Worm (Caenorhabditis elegans) whole organism, mixed stage, embryonic: ENCODE measurements around the gene pbs-6.

Experiments used
- M03D4.4 ChIP-seq: sonication (generic microtip); optimal IDR thresholded peaks from 2 replicates; lab custom pipeline; 2017; ENCODE audit warnings: mild to moderate bottlenecking, missing genetic modification characterization, missing compliant biosample characterization
- bed-3 ChIP-seq: fragments of 200-800 bp; sonication (Bioruptor generic); optimal IDR thresholded peaks from 3 replicates; lab custom pipeline; 2018; ENCODE audit warnings: mild to moderate bottlenecking, missing genetic modification characterization, moderate library complexity, missing compliant biosample characterization
- blmp-1 ChIP-seq: fragments of 150-350 bp; optimal IDR thresholded peaks from 2 replicates; lab custom pipeline; 2014; ENCODE audit warnings: missing biosample characterization, missing genetic modification characterization
- ceh-43 ChIP-seq: fragments of 200-800 bp; sonication (Bioruptor generic); optimal IDR thresholded peaks from 2 replicates; lab custom pipeline; 2018; ENCODE audit warnings: mild to moderate bottlenecking, missing genetic modification characterization, moderate library complexity, missing compliant biosample characterization
- ceh-83 ChIP-seq: fragments of 200-800 bp; sonication (Bioruptor generic); optimal IDR thresholded peaks from 2 replicates; lab custom pipeline; 2018; ENCODE audit warnings: mild to moderate bottlenecking, missing genetic modification characterization, missing compliant biosample characterization
- ces-1 ChIP-seq: fragments of 150-350 bp; optimal IDR thresholded peaks from 2 replicates; lab custom pipeline; 2014; ENCODE audit warnings: missing biosample characterization, missing genetic modification reagents, missing genetic modification characterization
- cnd-1 ChIP-seq: fragments of 200-800 bp; sonication (Bioruptor generic); optimal IDR thresholded peaks from 2 replicates; lab custom pipeline; 2018; ENCODE audit warnings: mild to moderate bottlenecking, missing genetic modification characterization, missing compliant biosample characterization
- drap-1 ChIP-seq: fragments of 200-800 bp; sonication (Bioruptor generic); optimal IDR thresholded peaks from 3 replicates; lab custom pipeline; 2018; ENCODE audit warnings: mild to moderate bottlenecking, missing genetic modification characterization, missing compliant biosample characterization
- elt-1 ChIP-seq: sonication (generic microtip); optimal IDR thresholded peaks from 2 replicates; lab custom pipeline; 2017; ENCODE audit warnings: missing genetic modification characterization, mild to moderate bottlenecking, missing compliant biosample characterization, antibody characterized with exemption, moderate library complexity, borderline replicate concordance; ENCODE audit not compliant: insufficient read depth
- elt-3 ChIP-seq: fragments of 150-350 bp; optimal IDR thresholded peaks from 2 replicates; lab custom pipeline; 2014; ENCODE audit warnings: missing biosample characterization, missing genetic modification characterization
- flh-1 ChIP-seq: fragments of 200-800 bp; sonication (Bioruptor generic); optimal IDR thresholded peaks from 2 replicates; lab custom pipeline; 2018; ENCODE audit warnings: mild to moderate bottlenecking, missing genetic modification characterization, moderate library complexity, missing compliant biosample characterization
- ham-2 ChIP-seq: fragments of 200-800 bp; sonication (Bioruptor generic); optimal IDR thresholded peaks from 2 replicates; lab custom pipeline; 2018; ENCODE audit warnings: mild to moderate bottlenecking, missing genetic modification characterization, missing compliant biosample characterization
- hlh-1 ChIP-seq: fragments of 150-350 bp; optimal IDR thresholded peaks from 2 replicates; lab custom pipeline; 2014; ENCODE audit warnings: missing biosample characterization, missing genetic modification reagents, missing genetic modification characterization
- lin-13 ChIP-seq: fragments of 150-350 bp; optimal IDR thresholded peaks from 2 replicates; lab custom pipeline; 2014; ENCODE audit warnings: missing biosample characterization, missing genetic modification characterization
- lin-32 ChIP-seq: fragments of 200-800 bp; sonication (Bioruptor generic); optimal IDR thresholded peaks from 2 replicates; lab custom pipeline; 2018; ENCODE audit warnings: mild to moderate bottlenecking, missing genetic modification characterization, missing compliant biosample characterization
- lsy-2 ChIP-seq: fragments of 150-350 bp; optimal IDR thresholded peaks from 2 replicates; lab custom pipeline; 2014; ENCODE audit warnings: missing biosample characterization, missing genetic modification characterization
- mab-5 ChIP-seq: fragments of 150-350 bp; optimal IDR thresholded peaks from 2 replicates; lab custom pipeline; 2014; ENCODE audit warnings: missing biosample characterization, missing genetic modification characterization
- mep-1 ChIP-seq: fragments of 150-350 bp; optimal IDR thresholded peaks from 2 replicates; lab custom pipeline; 2017; ENCODE audit warnings: missing biosample characterization, missing genetic modification reagents, missing genetic modification characterization, inconsistent platforms
- nhr-12 ChIP-seq: fragments of 150-350 bp; optimal IDR thresholded peaks from 2 replicates; lab custom pipeline; 2014; ENCODE audit warnings: missing biosample characterization, missing genetic modification characterization
- nhr-2 ChIP-seq: fragments of 150-350 bp; optimal IDR thresholded peaks from 2 replicates; lab custom pipeline; 2014; ENCODE audit warnings: missing biosample characterization, missing genetic modification characterization
- nhr-237 ChIP-seq: fragments of 150-350 bp; optimal IDR thresholded peaks from 2 replicates; lab custom pipeline; 2014; ENCODE audit warnings: missing biosample characterization, missing genetic modification characterization
- nhr-28 ChIP-seq: fragments of 150-350 bp; optimal IDR thresholded peaks from 2 replicates; lab custom pipeline; 2014; ENCODE audit warnings: missing biosample characterization, missing genetic modification characterization
- nhr-76 ChIP-seq: sonication (generic microtip); optimal IDR thresholded peaks from 2 replicates; lab custom pipeline; 2017; ENCODE audit warnings: missing biosample characterization, missing genetic modification characterization
- sem-2 ChIP-seq: fragments of 200-800 bp; sonication (Bioruptor generic); optimal IDR thresholded peaks from 2 replicates; lab custom pipeline; 2018; ENCODE audit warnings: mild to moderate bottlenecking, missing genetic modification characterization, missing compliant biosample characterization
- snpc-4 ChIP-seq: fragments of 150-350 bp; optimal IDR thresholded peaks from 2 replicates; lab custom pipeline; 2014; ENCODE audit warnings: missing biosample characterization, missing genetic modification characterization
- sptf-1 ChIP-seq: sonication (generic microtip); optimal IDR thresholded peaks from 2 replicates; lab custom pipeline; 2017; ENCODE audit warnings: mild to moderate bottlenecking, missing genetic modification characterization, moderate library complexity, missing compliant biosample characterization
- tbx-8 ChIP-seq: fragments of 200-800 bp; sonication (Bioruptor generic); optimal IDR thresholded peaks from 2 replicates; lab custom pipeline; 2018; ENCODE audit warnings: mild to moderate bottlenecking, missing genetic modification characterization, moderate library complexity, missing compliant biosample characterization
- unc-120 ChIP-seq: sonication (generic microtip); optimal IDR thresholded peaks from 2 replicates; lab custom pipeline; 2017; ENCODE audit warnings: missing genetic modification characterization, missing compliant biosample characterization; ENCODE audit not compliant: poor library complexity, severe bottlenecking
- unc-62 ChIP-seq: fragments of 150-350 bp; optimal IDR thresholded peaks from 2 replicates; lab custom pipeline; 2014; ENCODE audit warnings: missing biosample characterization, missing genetic modification reagents, missing genetic modification characterization
- zip-8 ChIP-seq: fragments of 150-350 bp; optimal IDR thresholded peaks from 2 replicates; lab custom pipeline; 2014; ENCODE audit warnings: missing biosample characterization, missing genetic modification characterization
- ztf-11 ChIP-seq: fragments of 150-350 bp; optimal IDR thresholded peaks from 2 replicates; lab custom pipeline; 2014; ENCODE audit warnings: missing biosample characterization, missing genetic modification characterization

The pbs-6 gene

ce11 chrIII:8237827-8238226 is 6.1 kb downstream of the pbs-6 start, which contains the start of gene tsp-2:
Gene tsp-2, minus strand, starts transcription at chrIII:8237935.
- no peak for TF ChIP-seq sptf-1 (tag; lab: Kevin White, UChicago)
- no peak for TF ChIP-seq lin-13 (tag; lab: Kevin White, UChicago)
- TF ChIP-seq unc-120 (tag; lab: Kevin White, UChicago) = no peak
- TF ChIP-seq nhr-28 = no peak
- no peak for TF ChIP-seq zip-8

- TF ChIP-seq unc-120 (tag; lab: Kevin White, UChicago) = no peak
- no peak for TF ChIP-seq lin-13 (tag; lab: Kevin White, UChicago)
- TF ChIP-seq nhr-237 (tag; lab: Kevin White, UChicago) = no peak
- no peak for TF ChIP-seq zip-8
- TF ChIP-seq blmp-1 = no peak
- TF ChIP-seq M03D4.4 (tag; lab: Kevin White, UChicago) = no peak
- no peak for TF ChIP-seq mab-5 (tag; lab: Kevin White, UChicago)
- TF ChIP-seq nhr-76 (tag; lab: Kevin White, UChicago) = no peak
- no peak for TF ChIP-seq mep-1 (tag; lab: Kevin White, UChicago)
- TF ChIP-seq drap-1 (GFP tag; lab: Kevin White, UChicago) = no peak
- no peak for TF ChIP-seq ham-2 (GFP tag; lab: Kevin White, UChicago)
- no peak for TF ChIP-seq lin-32 (GFP tag; lab: Kevin White, UChicago)
- TF ChIP-seq elt-1 (tag; lab: Kevin White, UChicago) = no peak
- TF ChIP-seq sptf-1 (tag; lab: Kevin White, UChicago) = no peak
- no peak for TF ChIP-seq hlh-1 (tag; lab: Kevin White, UChicago)
Observed at ce11 chrIII:8235880-8236279, 8.0 kb downstream of the pbs-6 start, which contains the start of gene C02F5.5. Gene C02F5.5, plus strand, starts transcription at chrIII:8236180.

ce11 chrIII:8235358-8235757 is 8.5 kb downstream of the pbs-6 start, which contains the start of gene C02F5.14:
Gene C02F5.14, minus strand, starts transcription at chrIII:8235514.
- TF ChIP-seq flh-1 (GFP tag; lab: Kevin White, UChicago) (no peak), drap-1 (GFP tag; lab: Kevin White, UChicago) (no peak), nhr-28 (no peak), lin-32 (GFP tag; lab: Kevin White, UChicago) (no peak), unc-62 (GFP tag; lab: Kevin White, UChicago) (no peak), nhr-76 (tag; lab: Kevin White, UChicago) (no peak), elt-3 (tag; lab: Kevin White, UChicago) (no peak), mep-1 (tag; lab: Kevin White, UChicago) (no peak), nhr-237 (tag; lab: Kevin White, UChicago) (no peak), lsy-2 (tag; lab: Kevin White, UChicago) (no peak), mab-5 (tag; lab: Kevin White, UChicago) (no peak), M03D4.4 (tag; lab: Kevin White, UChicago) (no peak), nhr-12 (no peak), tbx-8 (GFP tag; lab: Kevin White, UChicago) (no peak), snpc-4 (tag; lab: Kevin White, UChicago) (no peak), ztf-11 (tag; lab: Kevin White, UChicago) (no peak), ceh-43 (no peak)

ce11 chrIII:8232634-8233033 is 11.3 kb downstream of the pbs-6 start, which contains the start of gene henn-1:
Gene henn-1, plus strand, starts transcription at chrIII:8232651.
- TF ChIP-seq hlh-1 (tag; lab: Kevin White, UChicago) (no peak), tbx-8 (GFP tag; lab: Kevin White, UChicago) (no peak), ces-1 (no peak), nhr-76 (tag; lab: Kevin White, UChicago) (no peak), nhr-2 (tag; lab: Kevin White, UChicago) (no peak), lin-32 (GFP tag; lab: Kevin White, UChicago) (no peak), elt-3 (tag; lab: Kevin White, UChicago) (no peak), ceh-83 (GFP tag; lab: Kevin White, UChicago) (no peak), M03D4.4 (tag; lab: Kevin White, UChicago) (no peak), blmp-1 (no peak), flh-1 (GFP tag; lab: Kevin White, UChicago) (no peak), nhr-12 (no peak), bed-3 (no peak), cnd-1 (tag; lab: Kevin White, UChicago) (no peak), ztf-11 (tag; lab: Kevin White, UChicago) (no peak), sem-2 (GFP tag; lab: Kevin White, UChicago) (no peak), mab-5 (tag; lab: Kevin White, UChicago) (no peak), unc-62 (GFP tag; lab: Kevin White, UChicago) (no peak), unc-120 (tag; lab: Kevin White, UChicago) (no peak), lin-13 (tag; lab: Kevin White, UChicago) (no peak)
- TF ChIP-seq, all 35 proteins: peak for 0
